Fruit fly (Drosophila melanogaster) whole organism, embryonic: ENCODE measurements around the gene CG34039.
A peak's percentile ranks its signal among the peaks of the same experiment; 100 is the strongest.

Experiments used
- CG10366 ChIP-seq: fragments of 200-800 bp; sonication (Bioruptor generic); IDR thresholded peaks from 2 replicates; pipeline ENCODE4 v1.3.6; 2022; ENCODE audit warnings: missing biosample characterization, missing genetic modification characterization
- CG10565 ChIP-seq: fragments of 200-800 bp; sonication (Bioruptor generic); optimal IDR thresholded peaks from 3 replicates; lab custom pipeline; 2016; ENCODE audit warnings: missing biosample characterization, mild to moderate bottlenecking, missing genetic modification characterization
- CG12299 ChIP-seq: fragments of 200-800 bp; sonication (Bioruptor generic); optimal IDR thresholded peaks from 2 replicates; lab custom pipeline; 2018; ENCODE audit warnings: missing biosample characterization, mild to moderate bottlenecking, missing genetic modification characterization
- CG13123 ChIP-seq: fragments of 200-800 bp; sonication (Bioruptor generic); optimal IDR thresholded peaks from 2 replicates; lab custom pipeline; 2016; ENCODE audit warnings: missing biosample characterization, missing genetic modification characterization
- CG15011 ChIP-seq: fragments of 200-800 bp; sonication (Bioruptor generic); optimal IDR thresholded peaks from 3 replicates; lab custom pipeline; 2018; ENCODE audit warnings: missing biosample characterization, mild to moderate bottlenecking, missing genetic modification characterization
- CG1603 ChIP-seq: fragments of 200-800 bp; sonication (Bioruptor generic); optimal IDR thresholded peaks from 2 replicates; lab custom pipeline; 2019; ENCODE audit warnings: missing biosample characterization, mild to moderate bottlenecking, missing genetic modification characterization, moderate library complexity
- CG17328 ChIP-seq: fragments of 200-800 bp; sonication (Bioruptor generic); IDR thresholded peaks from 2 replicates; pipeline ENCODE4 v1.3.6; 2022; ENCODE audit warnings: missing biosample characterization, missing genetic modification characterization
- CG17829 ChIP-seq: fragments of 200-800 bp; optimal IDR thresholded peaks from 2 replicates; lab custom pipeline; 2019; ENCODE audit warnings: missing biosample characterization, mild to moderate bottlenecking, missing genetic modification characterization, moderate library complexity
- CG1832 ChIP-seq: fragments of 200-800 bp; sonication (Bioruptor generic); optimal IDR thresholded peaks from 2 replicates; lab custom pipeline; 2017; ENCODE audit warnings: missing biosample characterization, mild to moderate bottlenecking, missing genetic modification characterization, inconsistent platforms
- CG18476 ChIP-seq: fragments of 200-800 bp; sonication (Bioruptor generic); optimal IDR thresholded peaks from 2 replicates; lab custom pipeline; 2016; ENCODE audit warnings: missing biosample characterization, mild to moderate bottlenecking, missing genetic modification characterization
- CG2120 ChIP-seq: fragments of 200-800 bp; sonication (Bioruptor generic); optimal IDR thresholded peaks from 3 replicates; lab custom pipeline; 2016; ENCODE audit warnings: missing biosample characterization, missing genetic modification characterization
- CG2199 ChIP-seq: fragments of 200-800 bp; sonication (Bioruptor generic); IDR thresholded peaks from 3 replicates; pipeline ENCODE4 v1.3.6; 2022; ENCODE audit warnings: missing biosample characterization, missing genetic modification characterization
- CG2712 ChIP-seq: fragments of 200-800 bp; optimal IDR thresholded peaks from 3 replicates; lab custom pipeline; 2019; ENCODE audit warnings: missing biosample characterization, mild to moderate bottlenecking, missing genetic modification characterization, moderate library complexity
- CG32532 ChIP-seq: fragments of 200-800 bp; sonication (Bioruptor generic); IDR thresholded peaks from 2 replicates; pipeline ENCODE4 v1.3.6; 2022; ENCODE audit warnings: missing biosample characterization, missing genetic modification characterization
- CG3838 ChIP-seq: fragments of 200-800 bp; sonication (Bioruptor generic); optimal IDR thresholded peaks from 3 replicates; lab custom pipeline; 2016; ENCODE audit warnings: missing biosample characterization, missing genetic modification characterization
- CG4282 ChIP-seq: fragments of 200-800 bp; sonication (Bioruptor generic); optimal IDR thresholded peaks from 2 replicates; lab custom pipeline; 2016; ENCODE audit warnings: missing biosample characterization, missing genetic modification characterization
- CG6813 ChIP-seq: fragments of 200-800 bp; sonication (Bioruptor generic); optimal IDR thresholded peaks from 2 replicates; lab custom pipeline; 2017; ENCODE audit warnings: missing biosample characterization, missing genetic modification characterization, mild to moderate bottlenecking, moderate library complexity, missing genetic modification reagents
- ERR ChIP-seq: fragments of 200-800 bp; sonication (Bioruptor generic); optimal IDR thresholded peaks from 2 replicates; lab custom pipeline; 2016; ENCODE audit warnings: missing biosample characterization, missing genetic modification characterization
- Fer3 ChIP-seq: fragments of 200-800 bp; sonication (Bioruptor generic); optimal IDR thresholded peaks from 2 replicates; lab custom pipeline; 2018; ENCODE audit warnings: missing biosample characterization, mild to moderate bottlenecking, missing genetic modification characterization, moderate library complexity
- Gsc ChIP-seq: fragments of 200-800 bp; sonication (Bioruptor generic); IDR thresholded peaks from 2 replicates; pipeline ENCODE4 v1.3.6; 2022; ENCODE audit warnings: missing biosample characterization, missing genetic modification characterization
- Hand ChIP-seq: fragments of 200-800 bp; sonication (Bioruptor generic); optimal IDR thresholded peaks from 2 replicates; lab custom pipeline; 2017; ENCODE audit warnings: mild to moderate bottlenecking, missing biosample characterization, missing genetic modification reagents, missing genetic modification characterization
- HmgZ ChIP-seq: fragments of 200-800 bp; sonication (Bioruptor generic); optimal IDR thresholded peaks from 2 replicates; lab custom pipeline; 2018; ENCODE audit warnings: missing biosample characterization, mild to moderate bottlenecking, missing genetic modification characterization
- Hmr ChIP-seq: fragments of 200-800 bp; sonication (Bioruptor generic); optimal IDR thresholded peaks from 3 replicates; lab custom pipeline; 2017; ENCODE audit warnings: mild to moderate bottlenecking, missing biosample characterization, missing genetic modification reagents, missing genetic modification characterization
- Med ChIP-seq: fragments of 200-800 bp; sonication (Bioruptor generic); peaks from one replicate; lab custom pipeline; 2016; ENCODE audit warnings: missing biosample characterization, missing genetic modification characterization, mild to moderate bottlenecking, inconsistent platforms, moderate library complexity
- Oli ChIP-seq: fragments of 200-800 bp; sonication (Bioruptor generic); optimal IDR thresholded peaks from 2 replicates; lab custom pipeline; 2018; ENCODE audit warnings: missing biosample characterization, mild to moderate bottlenecking, missing genetic modification characterization, moderate library complexity
- Opbp ChIP-seq: fragments of 200-800 bp; sonication (Bioruptor generic); IDR thresholded peaks from 3 replicates; pipeline ENCODE4 v1.3.6; 2022; ENCODE audit warnings: missing biosample characterization, missing genetic modification characterization; ENCODE audit not compliant: partially characterized antibody
- Ssrp ChIP-seq: fragments of 200-800 bp; sonication (Bioruptor generic); optimal IDR thresholded peaks from 2 replicates; lab custom pipeline; 2018; ENCODE audit warnings: missing biosample characterization, mild to moderate bottlenecking, missing genetic modification characterization, moderate library complexity
- ara ChIP-seq: fragments of 200-800 bp; sonication (Bioruptor generic); IDR thresholded peaks from 2 replicates; pipeline ENCODE4 v1.3.6; 2022; ENCODE audit warnings: missing biosample characterization, missing genetic modification characterization
- ase ChIP-seq: fragments of 200-800 bp; sonication (Bioruptor generic); IDR thresholded peaks from 3 replicates; pipeline ENCODE4 v1.3.6; 2022; ENCODE audit warnings: missing biosample characterization, missing genetic modification characterization
- az2 ChIP-seq: fragments of 200-800 bp; sonication (Bioruptor generic); optimal IDR thresholded peaks from 3 replicates; lab custom pipeline; 2016; ENCODE audit warnings: missing biosample characterization, missing genetic modification characterization
- bcd ChIP-seq: fragments of 200-800 bp; sonication (Bioruptor generic); optimal IDR thresholded peaks from 2 replicates; lab custom pipeline; 2017; ENCODE audit warnings: missing biosample characterization, mild to moderate bottlenecking, missing genetic modification characterization
- bsh ChIP-seq, 2 experiments: fragments of 200-800 bp; sonication (Bioruptor generic); optimal IDR thresholded peaks; 2 replicates each; lab custom pipeline; 2017 to 2018; ENCODE audit warnings: mild to moderate bottlenecking in 2 of 2, missing biosample characterization in 2 of 2, missing genetic modification characterization in 2 of 2, moderate library complexity in 1 of 2
- dan ChIP-seq: fragments of 200-800 bp; sonication (Bioruptor generic); IDR thresholded peaks from 2 replicates; pipeline ENCODE4 v1.3.6; 2022; ENCODE audit warnings: missing biosample characterization, missing genetic modification characterization
- fu2 ChIP-seq: fragments of 200-800 bp; sonication (Bioruptor generic); optimal IDR thresholded peaks from 2 replicates; lab custom pipeline; 2016; ENCODE audit warnings: missing biosample characterization, missing genetic modification characterization
- grau ChIP-seq: fragments of 200-800 bp; optimal IDR thresholded peaks from 3 replicates; lab custom pipeline; 2019; ENCODE audit warnings: missing biosample characterization, mild to moderate bottlenecking, missing genetic modification characterization, moderate library complexity
- gro ChIP-seq: fragments of 200-800 bp; sonication (Bioruptor generic); optimal IDR thresholded peaks from 2 replicates; lab custom pipeline; 2016; ENCODE audit warnings: missing biosample characterization, missing genetic modification characterization
- gsb-n ChIP-seq: fragments of 200-800 bp; sonication (Bioruptor generic); optimal IDR thresholded peaks from 3 replicates; lab custom pipeline; 2018; ENCODE audit warnings: missing biosample characterization, mild to moderate bottlenecking, missing genetic modification characterization
- jigr1 ChIP-seq: fragments of 200-800 bp; sonication (Bioruptor generic); IDR thresholded peaks from 3 replicates; pipeline ENCODE4 v1.3.6; 2022; ENCODE audit warnings: missing biosample characterization, missing genetic modification characterization
- jumu ChIP-seq: fragments of 200-800 bp; sonication (Bioruptor generic); optimal IDR thresholded peaks from 3 replicates; lab custom pipeline; 2016; ENCODE audit warnings: missing biosample characterization, missing genetic modification characterization
- lov ChIP-seq, 2 experiments: fragments of 200-800 bp in 1 of 2; fragments of >200 bp in 1 of 2; sonication (Bioruptor generic) in 1 of 2; IDR thresholded peaks in 1 of 2; optimal IDR thresholded peaks in 1 of 2; 2 replicates in 1 of 2; 3 replicates in 1 of 2; pipeline versions ENCODE4 v1.3.6 to Lab custom; 2017 to 2022; ENCODE audit warnings: missing biosample characterization in 1 of 2, missing genetic modification characterization in 1 of 2
- oc ChIP-seq: fragments of 200-800 bp; sonication (Bioruptor generic); optimal IDR thresholded peaks from 2 replicates; lab custom pipeline; 2018; ENCODE audit warnings: missing biosample characterization, mild to moderate bottlenecking, missing genetic modification characterization, moderate library complexity
- pb ChIP-seq: fragments of 200-800 bp; sonication (Bioruptor generic); optimal IDR thresholded peaks from 3 replicates; lab custom pipeline; 2016; ENCODE audit warnings: missing biosample characterization, missing genetic modification characterization
- ro ChIP-seq: fragments of 200-800 bp; sonication (Bioruptor generic); IDR thresholded peaks from 2 replicates; pipeline ENCODE4 v1.3.6; 2022; ENCODE audit warnings: missing biosample characterization, missing genetic modification characterization
- stwl ChIP-seq: fragments of 200-800 bp; sonication (Bioruptor generic); optimal IDR thresholded peaks from 3 replicates; lab custom pipeline; 2018; ENCODE audit warnings: missing biosample characterization, mild to moderate bottlenecking, missing genetic modification characterization, moderate library complexity
- wdn ChIP-seq: fragments of 200-800 bp; sonication (Bioruptor generic); IDR thresholded peaks from 2 replicates; pipeline ENCODE4 v1.3.6; 2022; ENCODE audit warnings: missing biosample characterization, missing genetic modification characterization
- zen2 ChIP-seq: fragments of 200-800 bp; sonication (Bioruptor generic); IDR thresholded peaks from 3 replicates; pipeline ENCODE4 v1.3.6; 2022; ENCODE audit warnings: missing biosample characterization, missing genetic modification characterization; ENCODE audit not compliant: partially characterized antibody

CG34039 gene

dm6 chr3L:14562672-14563071 lies 2.9 kb downstream of the CG34039 start (continued):
- no peak for TF ChIP-seq bsh (GFP tag; optimal IDR thresholded peaks at IDR 0.05; lab: Kevin White, UChicago)
- no peak for TF ChIP-seq CG17328 (GFP tag; lab: Robert Waterston, UW)
- TF ChIP-seq ase, result no peak
- no peak for TF ChIP-seq jigr1 (GFP tag; lab: Robert Waterston, UW)
- peak; percentile 69 for TF ChIP-seq Med
- no peak for TF ChIP-seq CG12299 (tag; lab: Kevin White, UChicago)
- TF ChIP-seq CG18476, result no peak
- TF ChIP-seq CG13123 (GFP tag; lab: Kevin White, UChicago), result no peak
- TF ChIP-seq CG4282 (GFP tag; lab: Kevin White, UChicago), result no peak
- TF ChIP-seq CG3838 (GFP tag; lab: Kevin White, UChicago), result no peak
- no peak for TF ChIP-seq CG2120
- TF ChIP-seq wdn (GFP tag; lab: Robert Waterston, UW), result no peak
- no peak for TF ChIP-seq bcd
- TF ChIP-seq fu2, result no peak
- TF ChIP-seq CG2199 (GFP tag; lab: Robert Waterston, UW), result peak; percentile 89
- 0 out of 3 replicates have a peak, but pooled peaks have one; percentile 19 for TF ChIP-seq Opbp (GFP tag; lab: Robert Waterston, UW)
- TF ChIP-seq CG1832 (GFP tag; lab: Kevin White, UChicago), result no peak
- TF ChIP-seq Fer3 (tag; lab: Kevin White, UChicago), result no peak
- no peak for TF ChIP-seq zen2 (GFP tag; lab: Robert Waterston, UW)
- TF ChIP-seq CG2712 (tag; lab: Kevin White, UChicago), result peak; percentile 15
- no peak for TF ChIP-seq Hand (GFP tag; lab: Kevin White, UChicago)
- TF ChIP-seq HmgZ (tag; lab: Kevin White, UChicago), result peak; percentile 32
- TF ChIP-seq stwl (tag; lab: Kevin White, UChicago), result peak; percentile 74
- TF ChIP-seq lov (optimal IDR thresholded peaks at IDR 0.05; lab: Kevin White, UChicago), result no peak
- no peak for TF ChIP-seq lov (GFP tag; IDR thresholded peaks at IDR 0.05; lab: Robert Waterston, UW)
- TF ChIP-seq oc (tag; lab: Kevin White, UChicago), result no peak
- TF ChIP-seq ERR, result no peak
- TF ChIP-seq ara, result no peak
- no peak for TF ChIP-seq dan (GFP tag; lab: Robert Waterston, UW)
- no peak for TF ChIP-seq CG10366 (GFP tag; lab: Robert Waterston, UW)
- peak; percentile 12 for TF ChIP-seq grau
- no peak for TF ChIP-seq Oli
- TF ChIP-seq jumu (GFP tag; lab: Kevin White, UChicago), result no peak
- TF ChIP-seq CG1603 (tag; lab: Kevin White, UChicago), result peak; percentile 35
- TF ChIP-seq az2 (GFP tag; lab: Kevin White, UChicago), result no peak
- peak; percentile 57; the same call in 1 of the 2 replicates for TF ChIP-seq CG32532 (GFP tag; lab: Robert Waterston, UW)
- no peak for TF ChIP-seq CG15011 (GFP tag; lab: Kevin White, UChicago)

DNA sequence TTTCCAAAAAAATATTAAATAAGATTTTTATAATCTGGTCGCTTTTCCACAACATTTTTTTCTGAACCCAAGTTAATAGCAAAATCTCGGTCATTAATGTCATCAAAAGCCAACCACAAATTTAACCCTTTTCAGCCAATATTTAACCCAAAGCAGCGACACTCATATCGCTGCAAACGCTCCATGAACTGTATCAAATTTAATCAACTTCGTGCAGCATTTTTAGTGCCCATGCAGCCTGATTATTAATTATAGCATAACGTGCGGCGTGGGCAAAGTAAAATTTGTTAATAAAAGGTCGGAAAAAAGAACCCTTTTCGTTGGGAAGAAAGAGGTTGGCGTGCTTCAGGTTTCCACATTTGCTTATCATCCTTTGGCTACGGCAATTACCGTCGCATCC lies 3.7 kb downstream of the CG34039 start:
- TF ChIP-seq gsb-n (tag; lab: Kevin White, UChicago), result peak; percentile 30
- no peak for TF ChIP-seq CG6813
- TF ChIP-seq Gsc (GFP tag; lab: Robert Waterston, UW), result no peak
- TF ChIP-seq Ssrp (tag; lab: Kevin White, UChicago), result no peak
- no peak for TF ChIP-seq gro
- TF ChIP-seq CG17829, result no peak
- TF ChIP-seq ro (GFP tag; lab: Robert Waterston, UW), result no peak
- TF ChIP-seq Hmr, result no peak
- TF ChIP-seq CG10565 (GFP tag; lab: Kevin White, UChicago), result no peak
- no peak for TF ChIP-seq pb (GFP tag; lab: Kevin White, UChicago)
- TF ChIP-seq CG2199 (GFP tag; lab: Robert Waterston, UW), result peak; percentile 91
